Worm (Caenorhabditis elegans) whole organism, early embryonic: ENCODE measurements around the gene egl-26.

Experiments
- ama-1 ChIP-seq: fragments of 150-350 bp; optimal IDR thresholded peaks from 2 replicates; lab custom pipeline; 2014
- ceh-13 ChIP-seq: fragments of 200-800 bp; sonication (Bioruptor generic); optimal IDR thresholded peaks from 2 replicates; lab custom pipeline; 2018; ENCODE audit warnings: mild to moderate bottlenecking, missing genetic modification characterization, missing compliant biosample characterization
- ceh-36 ChIP-seq: sonication (generic microtip); optimal IDR thresholded peaks from 2 replicates; lab custom pipeline; 2016; ENCODE audit warnings: missing genetic modification characterization, inconsistent platforms, missing compliant biosample characterization
- ets-7 ChIP-seq: sonication (generic microtip); optimal IDR thresholded peaks from 2 replicates; lab custom pipeline; 2016; ENCODE audit warnings: missing genotype, missing genetic modification characterization, missing compliant biosample characterization
- flt-1 ChIP-seq: fragments of 200-800 bp; sonication (Bioruptor generic); IDR thresholded peaks from 2 replicates; pipeline ENCODE4 v1.3.6; 2022; ENCODE audit warnings: missing genetic modification characterization, missing compliant biosample characterization

DNA sequence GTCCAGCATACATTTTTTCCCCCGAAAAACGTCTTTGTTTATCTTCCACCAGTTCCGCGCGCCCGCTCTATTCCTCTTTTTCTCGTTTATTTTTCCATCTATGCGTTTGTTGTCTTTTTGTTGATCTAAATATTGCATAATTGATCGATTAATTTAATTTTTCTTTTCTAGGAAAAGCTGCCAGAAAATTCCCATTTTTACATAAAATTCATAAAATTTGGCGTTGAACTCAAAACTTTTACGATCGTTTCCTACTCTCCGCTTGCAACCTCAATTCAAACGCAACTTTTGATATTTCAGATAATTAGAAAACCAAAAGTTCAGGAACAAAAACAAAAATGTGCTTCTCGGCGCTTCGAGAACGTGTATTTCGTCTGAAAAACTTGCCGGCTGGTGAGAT lies 39.4 kb downstream of the egl-26 start, which contains the start of gene C50D2.2:
- no peak for TF ChIP-seq ama-1
- no peak for TF ChIP-seq ets-7 (tag; lab: Kevin White, UChicago)
- TF ChIP-seq flt-1 (GFP tag; lab: Robert Waterston, UW) = no peak
- TF ChIP-seq ceh-13 (GFP tag; lab: Kevin White, UChicago) = no peak
- TF ChIP-seq ceh-36 (tag; lab: Kevin White, UChicago) = no peak
